Worm (Caenorhabditis elegans): ENCODE data around the gene rbc-2.

Gene rbc-2

ce11 chrIII:2515461-2515860 is 13.0 kb downstream of the rbc-2 start:
- TF ChIP-seq ceh-90 (tag; optimal IDR thresholded peaks at IDR 0.05) (no peak), mdl-1 (tag; optimal IDR thresholded peaks at IDR 0.05) (no peak)

DNA sequence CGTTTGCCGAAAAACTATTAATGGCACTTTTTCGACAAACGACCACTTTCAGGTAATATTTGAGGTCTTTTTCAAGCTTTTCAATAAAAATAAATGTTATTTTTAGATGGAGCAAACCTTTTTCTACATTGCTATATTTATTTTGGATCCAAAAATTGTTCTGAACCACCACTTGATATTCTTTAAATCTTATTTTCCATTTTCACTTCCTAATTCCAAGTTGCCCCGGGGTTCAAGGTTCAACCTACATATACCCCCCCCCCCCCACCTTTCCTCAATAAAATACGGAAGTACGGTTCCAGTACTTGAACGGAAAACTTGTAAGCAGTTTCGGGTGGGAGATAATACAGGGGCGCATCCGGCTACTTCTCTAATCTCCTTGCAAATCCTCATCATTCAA is 20.0 kb downstream of the rbc-2 start, which contains the start of gene Y54F10AM.6:
Gene Y54F10AM.6, plus strand, starts transcription at position 301 of the 400 bp plus-strand sequence.
- TF ChIP-seq mef-2 (tag; optimal IDR thresholded peaks at IDR 0.05): no peak
- no peak for TF ChIP-seq elt-2 (tag; optimal IDR thresholded peaks at IDR 0.05)
- no peak for TF ChIP-seq C16A3.4 (tag; optimal IDR thresholded peaks at IDR 0.05)
- no peak for TF ChIP-seq unc-62 (GFP tag; optimal IDR thresholded peaks at IDR 0.05)
- TF ChIP-seq C04F5.9 (tag; optimal IDR thresholded peaks at IDR 0.05): no peak
- no peak for TF ChIP-seq pqm-1 (tag; optimal IDR thresholded peaks at IDR 0.05)

DNA sequence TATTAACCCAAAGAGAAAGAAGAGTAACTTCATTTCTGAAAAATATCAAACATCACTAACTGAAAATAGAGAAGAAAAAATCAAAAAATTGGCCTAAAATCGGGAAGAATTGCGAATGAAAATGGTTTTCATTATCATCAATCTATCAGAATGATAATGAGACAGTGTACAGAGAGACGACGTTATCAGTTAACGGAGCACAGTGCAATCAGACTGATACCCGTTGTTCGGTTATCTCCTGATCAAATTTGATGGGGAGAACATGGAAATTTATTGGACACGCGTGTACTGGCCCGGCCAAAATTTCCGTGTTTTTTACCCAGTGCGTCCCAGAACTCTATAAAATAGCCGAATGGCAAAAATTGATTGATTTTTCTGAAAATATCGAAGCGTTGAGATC is 20.6 kb downstream of the rbc-2 start, which contains the start of gene Y54F10AM.8:
Gene Y54F10AM.8, minus strand, starts transcription at position 35 of the 400 bp plus-strand sequence.
- TF ChIP-seq nhr-90 (tag; optimal IDR thresholded peaks at IDR 0.05; ENCODE audit: poor library complexity): no peak
- no peak for TF ChIP-seq swsn-7 (tag; optimal IDR thresholded peaks at IDR 0.05)
- no peak for TF ChIP-seq lin-14 (GFP tag; optimal IDR thresholded peaks at IDR 0.05)
- no peak for TF ChIP-seq nhr-20 (tag; optimal IDR thresholded peaks at IDR 0.05)
- no peak for TF ChIP-seq Y116A8C.19 (tag; optimal IDR thresholded peaks at IDR 0.05; ENCODE audit: borderline replicate concordance)
- peak; percentile 73 for TF ChIP-seq tlp-1 (tag; optimal IDR thresholded peaks at IDR 0.05)
- TF ChIP-seq pqm-1 (tag; optimal IDR thresholded peaks at IDR 0.05): peak; percentile 93
- no peak for TF ChIP-seq fkh-4 (tag; optimal IDR thresholded peaks at IDR 0.05; ENCODE audit: borderline replicate concordance)
- peak; percentile 83 for TF ChIP-seq elt-2 (tag; optimal IDR thresholded peaks at IDR 0.05)
- TF ChIP-seq grh-1 (GFP tag; IDR thresholded peaks at IDR 0.05): no peak
- TF ChIP-seq efl-1 (optimal IDR thresholded peaks at IDR 0.05): no peak
- no peak for TF ChIP-seq efl-1 (GFP tag; optimal IDR thresholded peaks at IDR 0.05 in 1 of 2)
- no peak for TF ChIP-seq pag-3 (tag; optimal IDR thresholded peaks at IDR 0.05; ENCODE audit: borderline replicate concordance, insufficient read depth)
- TF ChIP-seq ceh-8 (GFP tag; optimal IDR thresholded peaks at IDR 0.05): no peak
- no peak for TF ChIP-seq irx-1 (tag; optimal IDR thresholded peaks at IDR 0.05)
- TF ChIP-seq vab-15 (tag; optimal IDR thresholded peaks at IDR 0.05): no peak
- TF ChIP-seq pax-3 (tag; optimal IDR thresholded peaks at IDR 0.05): no peak
- no peak for TF ChIP-seq sup-37 (GFP tag; optimal IDR thresholded peaks at IDR 0.05)

ce11 chrIII:2506463-2506862 is 22.0 kb downstream of the rbc-2 start:
- TF ChIP-seq fkh-4 (tag; optimal IDR thresholded peaks at IDR 0.05; ENCODE audit: borderline replicate concordance) (no peak), efl-1 (optimal IDR thresholded peaks at IDR 0.05) (no peak), efl-1 (GFP tag; optimal IDR thresholded peaks at IDR 0.05 in 1 of 2) (peak in 1 of 2 experiments; percentile 12)

- TF ChIP-seq mab-9 (GFP tag; IDR thresholded peaks at IDR 0.05): peak; percentile 69; the same call in 1 of the 2 replicates
These were observed 31.0 kb downstream of the rbc-2 start for ce11 chrIII:2497270-2498201.

ce11 chrIII:2487046-2487760 is 41.3 kb downstream of the rbc-2 start, which contains the start of gene Y54F10AL.1:
Gene Y54F10AL.1 (plus strand): TSS chrIII:2487710.
- no peak for TF ChIP-seq C04F5.9 (tag; optimal IDR thresholded peaks at IDR 0.05)
- TF ChIP-seq efl-3 (GFP tag; optimal IDR thresholded peaks at IDR 0.05): no peak
- no peak for TF ChIP-seq ceh-63 (GFP tag; optimal IDR thresholded peaks at IDR 0.05)
- no peak for TF ChIP-seq lin-15B (tag; optimal IDR thresholded peaks at IDR 0.05)
- no peak for TF ChIP-seq ama-1 (optimal IDR thresholded peaks at IDR 0.05)
- TF ChIP-seq fkh-4 (tag; optimal IDR thresholded peaks at IDR 0.05; ENCODE audit: borderline replicate concordance): no peak
- no peak for TF ChIP-seq hpl-2 (GFP tag; optimal IDR thresholded peaks at IDR 0.05)
- no peak for TF ChIP-seq vab-15 (tag; optimal IDR thresholded peaks at IDR 0.05)
- TF ChIP-seq nhr-12 (tag; optimal IDR thresholded peaks at IDR 0.05): no peak
- no peak for TF ChIP-seq hlh-4 (tag; optimal IDR thresholded peaks at IDR 0.05)
- TF ChIP-seq efl-1 (optimal IDR thresholded peaks at IDR 0.05): peak; percentile 40 to 57
- peak; percentile 53 to 94 for TF ChIP-seq efl-1 (GFP tag; optimal IDR thresholded peaks at IDR 0.05 in 1 of 2)
- no peak for TF ChIP-seq nhr-237 (tag; optimal IDR thresholded peaks at IDR 0.05)
- TF ChIP-seq lin-14 (GFP tag; optimal IDR thresholded peaks at IDR 0.05): no peak
- TF ChIP-seq sox-4 (tag; optimal IDR thresholded peaks at IDR 0.05): no peak
- TF ChIP-seq lin-39 (tag; optimal IDR thresholded peaks at IDR 0.05): no peak
- TF ChIP-seq mdl-1 (tag; optimal IDR thresholded peaks at IDR 0.05): no peak
- no peak for TF ChIP-seq fkh-8 (tag; optimal IDR thresholded peaks at IDR 0.05)
- no peak for TF ChIP-seq egl-27 (tag; optimal IDR thresholded peaks at IDR 0.05)
- peak; percentile 20 for TF ChIP-seq skn-1 (tag; optimal IDR thresholded peaks at IDR 0.05)
